Worm (Caenorhabditis elegans): Measurements from ENCODE around the gene sup-37.

ce11 chrV:8768481-8768959 is 17.8 kb upstream of the sup-37 start, which contains the start of gene B0507.3:
- TF ChIP-seq cog-1 (tag; optimal IDR thresholded peaks at IDR 0.05) (no peak), klf-2 (GFP tag; conservative IDR thresholded peaks at IDR 0.05) (no peak), med-1 (GFP tag; optimal IDR thresholded peaks at IDR 0.05; ENCODE audit: insufficient read depth) (no peak), flt-1 (GFP tag; IDR thresholded peaks at IDR 0.05) (no peak), ztf-23 (GFP tag; IDR thresholded peaks at IDR 0.05) (no peak), tab-1 (GFP tag; IDR thresholded peaks at IDR 0.05) (no peak), ref-1 (GFP tag; conservative IDR thresholded peaks at IDR 0.05) (no peak), T22C8.4 (GFP tag; IDR thresholded peaks at IDR 0.05) (no peak)
